Worm (Caenorhabditis elegans) whole organism, L4 larva: ENCODE measurements around the gene Y67A10A.2.

Experiments
- dmd-6 ChIP-seq: fragments of 200-800 bp; sonication (Bioruptor generic); IDR thresholded peaks from 2 replicates; pipeline ENCODE4 v1.3.6; 2022; ENCODE audit warnings: missing genetic modification reagents, missing genetic modification characterization, missing compliant biosample characterization
- egl-27 ChIP-seq: sonication (generic microtip); optimal IDR thresholded peaks from 3 replicates; lab custom pipeline; 2017; ENCODE audit warnings: missing biosample characterization, missing genetic modification reagents, missing genetic modification characterization
- hif-1 ChIP-seq, 2 experiments: sonication (generic microtip); optimal IDR thresholded peaks; 2 replicates each; lab custom pipeline; 2016 to 2017; ENCODE audit warnings: missing compliant biosample characterization in 2 of 2, missing genetic modification characterization in 2 of 2, missing genetic modification reagents in 2 of 2, missing genotype in 2 of 2, mild to moderate bottlenecking in 1 of 2
- hlh-11 ChIP-seq: fragments of 200-800 bp; sonication (Bioruptor generic); optimal IDR thresholded peaks from 2 replicates; lab custom pipeline; 2018; ENCODE audit warnings: mild to moderate bottlenecking, missing genetic modification characterization, missing compliant biosample characterization
- nhr-111 ChIP-seq: fragments of 200-800 bp; sonication (Bioruptor generic); optimal IDR thresholded peaks from 2 replicates; lab custom pipeline; 2018; ENCODE audit warnings: mild to moderate bottlenecking, missing genetic modification characterization, missing compliant biosample characterization
- nhr-28 ChIP-seq: fragments of 150-350 bp; optimal IDR thresholded peaks from 2 replicates; lab custom pipeline; 2014; ENCODE audit warnings: missing biosample characterization, missing genetic modification characterization
- skn-1 ChIP-seq: fragments of 150-350 bp; optimal IDR thresholded peaks from 2 replicates; lab custom pipeline; 2014; ENCODE audit warnings: missing biosample characterization, missing genetic modification characterization
- snpc-4 ChIP-seq: fragments of 150-350 bp; optimal IDR thresholded peaks from 2 replicates; lab custom pipeline; 2014; ENCODE audit warnings: missing biosample characterization, missing genetic modification characterization
- unc-130 ChIP-seq: sonication (generic microtip); optimal IDR thresholded peaks from 2 replicates; lab custom pipeline; 2016; ENCODE audit warnings: missing genetic modification reagents, missing genetic modification characterization, missing compliant biosample characterization

ce11 chrIV:14343756-14344155, 5.9 kb downstream of the Y67A10A.2 start, which contains the start of gene srlf-28:
- TF ChIP-seq egl-27 (tag; lab: Kevin White, UChicago) (no peak), dmd-6 (GFP tag; lab: Robert Waterston, UW) (no peak), skn-1 (tag; lab: Kevin White, UChicago) (no peak), hif-1 (tag; optimal IDR thresholded peaks at IDR 0.05; lab: Kevin White, UChicago) (no peak), nhr-111 (GFP tag; lab: Kevin White, UChicago) (no peak), nhr-28 (tag; lab: Kevin White, UChicago) (no peak), unc-130 (GFP tag; lab: Kevin White, UChicago) (no peak), hlh-11 (tag; lab: Kevin White, UChicago) (no peak), snpc-4 (tag; lab: Kevin White, UChicago) (no peak)
